Worm (Caenorhabditis elegans) whole organism, L1 larva: Measurements from ENCODE around the gene kin-2.

Experiments
- ama-1 ChIP-seq: fragments of 150-350 bp; optimal IDR thresholded peaks from 2 replicates; lab custom pipeline; 2014
- grh-1 ChIP-seq: fragments of 200-800 bp; sonication (Bioruptor generic); IDR thresholded peaks from 2 replicates; pipeline ENCODE4 v1.3.6; 2022; ENCODE audit warnings: missing genetic modification reagents, missing genetic modification characterization, missing compliant biosample characterization
- mdl-1 ChIP-seq, 2 experiments: fragments of 150-350 bp; optimal IDR thresholded peaks; 2 replicates each; lab custom pipeline; 2014 to 2017; ENCODE audit warnings: missing biosample characterization in 2 of 2, missing genetic modification characterization in 2 of 2, inconsistent platforms in 1 of 2
- nhr-11 ChIP-seq: fragments of 150-350 bp; optimal IDR thresholded peaks from 2 replicates; lab custom pipeline; 2014; ENCODE audit warnings: missing biosample characterization, missing genetic modification characterization
- nhr-12 ChIP-seq: sonication (generic microtip); optimal IDR thresholded peaks from 2 replicates; lab custom pipeline; 2017; ENCODE audit warnings: missing biosample characterization, missing genetic modification characterization
- nhr-47 ChIP-seq: sonication (generic microtip); optimal IDR thresholded peaks from 2 replicates; lab custom pipeline; 2016; ENCODE audit warnings: mild to moderate bottlenecking, missing genetic modification characterization, moderate library complexity, missing compliant biosample characterization
- nhr-76 ChIP-seq: sonication (generic microtip); optimal IDR thresholded peaks from 2 replicates; lab custom pipeline; 2017; ENCODE audit warnings: missing biosample characterization, missing genetic modification characterization
- pax-3 ChIP-seq: fragments of 200-800 bp; sonication (Bioruptor generic); optimal IDR thresholded peaks from 2 replicates; lab custom pipeline; 2018; ENCODE audit warnings: mild to moderate bottlenecking, missing genetic modification characterization, moderate library complexity, missing compliant biosample characterization
- pqm-1 ChIP-seq: sonication (generic microtip); optimal IDR thresholded peaks from 3 replicates; lab custom pipeline; 2017; ENCODE audit warnings: missing biosample characterization, missing genetic modification characterization
- snpc-4 ChIP-seq: fragments of 150-350 bp; optimal IDR thresholded peaks from 2 replicates; lab custom pipeline; 2014; ENCODE audit warnings: missing biosample characterization, missing genetic modification characterization
- snu-23 ChIP-seq: sonication (generic microtip); optimal IDR thresholded peaks from 2 replicates; lab custom pipeline; 2016; ENCODE audit warnings: missing genetic modification characterization, missing compliant biosample characterization
- sup-37 ChIP-seq: fragments of 200-800 bp; sonication (Bioruptor generic); optimal IDR thresholded peaks from 2 replicates; lab custom pipeline; 2018; ENCODE audit warnings: mild to moderate bottlenecking, missing genetic modification characterization, missing compliant biosample characterization
- unc-62 ChIP-seq: fragments of 150-350 bp; optimal IDR thresholded peaks from 2 replicates; lab custom pipeline; 2014; ENCODE audit warnings: missing biosample characterization, missing genetic modification reagents, missing genetic modification characterization

DNA sequence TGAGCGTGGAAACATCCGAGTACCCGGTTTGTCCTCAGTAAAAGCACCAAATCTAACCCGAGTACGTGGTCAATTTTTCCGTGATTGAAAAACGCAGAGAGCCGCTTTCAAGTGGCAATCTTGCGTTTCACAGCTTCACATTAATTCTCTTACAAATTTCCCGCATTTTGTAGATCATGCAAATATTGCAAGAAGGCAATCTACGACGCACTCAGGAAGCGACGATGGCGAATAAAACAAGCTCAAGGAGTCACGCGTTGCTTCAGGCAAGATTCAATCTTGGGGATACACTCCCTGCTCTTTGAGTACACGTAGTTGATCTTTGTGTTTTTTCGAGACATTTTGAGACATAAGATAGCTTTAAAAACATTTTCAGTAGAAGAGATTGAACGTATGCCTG is 10.3 kb upstream of the kin-2 start:
- TF ChIP-seq snu-23 (GFP tag; lab: Kevin White, UChicago) (no peak), nhr-11 (no peak), pqm-1 (tag; lab: Kevin White, UChicago) (no peak), nhr-12 (tag; lab: Kevin White, UChicago) (no peak), pax-3 (no peak), grh-1 (no peak), snpc-4 (tag; lab: Kevin White, UChicago) (no peak), unc-62 (GFP tag; lab: Kevin White, UChicago) (no peak), mdl-1 (tag; optimal IDR thresholded peaks at IDR 0.05; lab: Kevin White, UChicago) (no peak), nhr-47 (tag; lab: Kevin White, UChicago) (no peak), sup-37 (GFP tag; lab: Kevin White, UChicago) (no peak), nhr-76 (tag; lab: Kevin White, UChicago) (no peak), ama-1 (no peak)
